Worm (Caenorhabditis elegans): Measurements from ENCODE around the gene utp-20.

DNA sequence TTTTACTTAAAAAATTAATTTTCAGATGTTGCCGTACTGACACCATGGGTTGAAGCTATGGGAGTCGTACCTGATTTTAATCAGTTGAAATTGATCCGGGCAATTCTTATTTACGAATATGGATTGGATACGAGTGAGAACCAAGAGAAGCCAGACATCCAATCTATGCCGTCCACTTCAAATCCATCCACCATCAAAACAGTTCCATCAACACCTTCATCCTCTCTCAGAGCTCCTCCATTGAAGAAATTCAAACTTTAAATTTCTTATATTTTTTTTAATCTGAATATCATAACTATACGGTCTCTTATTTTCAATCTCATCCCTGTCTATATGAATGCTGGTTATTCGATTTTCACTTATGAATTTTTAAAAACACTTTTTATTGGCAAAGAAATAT is 22.7 kb downstream of the utp-20 start:
- TF ChIP-seq unc-62 (GFP tag; optimal IDR thresholded peaks at IDR 0.05) (no peak), nhr-11 (tag; optimal IDR thresholded peaks at IDR 0.05) (no peak), ztf-11 (tag; optimal IDR thresholded peaks at IDR 0.05) (no peak), nhr-77 (tag; optimal IDR thresholded peaks at IDR 0.05) (no peak), snpc-4 (tag; optimal IDR thresholded peaks at IDR 0.05) (no peak), unc-39 (tag; optimal IDR thresholded peaks at IDR 0.05) (no peak), ceh-28 (tag; optimal IDR thresholded peaks at IDR 0.05) (no peak), ceh-16 (tag; optimal IDR thresholded peaks at IDR 0.05) (no peak), egl-27 (tag; optimal IDR thresholded peaks at IDR 0.05) (no peak), fkh-10 (GFP tag; optimal IDR thresholded peaks at IDR 0.05) (no peak)

Measured in whole organism, L3 larva.